Fruit fly (Drosophila melanogaster): ENCODE data around the gene CG14054.

DNA sequence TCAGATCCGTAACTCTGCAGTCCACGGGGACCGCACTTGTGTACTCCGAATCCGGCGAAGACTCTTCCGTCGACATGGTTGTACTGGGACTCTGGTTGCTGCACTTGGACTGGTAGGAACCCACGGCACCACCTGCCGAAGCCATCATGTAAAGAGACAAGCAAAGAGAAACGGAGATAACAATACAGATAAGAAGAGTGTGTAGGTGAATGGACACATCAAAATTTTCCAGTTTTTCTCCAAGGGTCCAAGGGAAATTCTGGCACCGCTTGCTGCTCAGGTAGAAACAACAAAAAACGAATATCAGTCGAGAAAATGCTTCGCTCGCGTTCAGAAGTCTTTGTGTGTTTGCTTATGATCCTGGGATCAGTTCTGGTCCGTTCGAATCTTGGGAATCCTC lies 2.1 kb upstream of the CG14054 start, which contains the start of gene CG4194:
- TF ChIP-seq Clk (GFP tag; optimal IDR thresholded peaks at IDR 0.05): no peak
- TF ChIP-seq CG12768 (GFP tag; optimal IDR thresholded peaks at IDR 0.05): no peak
- TF ChIP-seq pad (GFP tag; optimal IDR thresholded peaks at IDR 0.05): no peak
- TF ChIP-seq toe (GFP tag; optimal IDR thresholded peaks at IDR 0.05): no peak
- TF ChIP-seq tj (GFP tag; optimal IDR thresholded peaks at IDR 0.05): no peak

Data from whole organism, adult.